Worm (Caenorhabditis elegans) whole organism, L4 larva: ENCODE measurements around the gene F57G4.1.
"Not testable (repeated sequence)": the region's sequence is repeated elsewhere in the genome, so short reads cannot be mapped to it uniquely, and the experiment has no call there.

Source experiments
- D1046.2 ChIP-seq: fragments of 200-800 bp; sonication (Bioruptor generic); IDR thresholded peaks from 2 replicates; pipeline ENCODE4 v1.3.6; 2022; ENCODE audit warnings: missing genetic modification characterization, missing compliant biosample characterization
- F26F4.8 ChIP-seq: fragments of 200-800 bp; sonication (Bioruptor generic); conservative IDR thresholded peaks from 2 replicates; pipeline ENCODE4 v1.3.6; 2022; ENCODE audit warnings: missing genetic modification characterization, missing compliant biosample characterization
- F44E2.7 ChIP-seq: fragments of 200-800 bp; sonication (Bioruptor generic); IDR thresholded peaks from 2 replicates; pipeline ENCODE4 v2.1.2; 2022; ENCODE audit warnings: missing genetic modification characterization, missing compliant biosample characterization
- R02D3.7 ChIP-seq: fragments of 150-350 bp; sonication (generic microtip); optimal IDR thresholded peaks from 3 replicates; lab custom pipeline; 2014; ENCODE audit warnings: missing biosample characterization, missing genetic modification characterization
- T20F7.1 ChIP-seq: fragments of 200-800 bp; sonication (Bioruptor generic); optimal IDR thresholded peaks from 2 replicates; lab custom pipeline; 2018; ENCODE audit warnings: mild to moderate bottlenecking, missing genetic modification characterization, missing compliant biosample characterization
- T26A8.4 ChIP-seq: fragments of 200-800 bp; sonication (Bioruptor generic); IDR thresholded peaks from 2 replicates; pipeline ENCODE4 v1.3.6; 2022; ENCODE audit warnings: missing genetic modification characterization, missing compliant biosample characterization
- Y105C5A.15 ChIP-seq: fragments of 200-800 bp; sonication (Bioruptor generic); IDR thresholded peaks from 2 replicates; pipeline ENCODE4 v1.3.6; 2022; ENCODE audit warnings: missing genetic modification characterization, missing compliant biosample characterization
- aha-1 ChIP-seq: fragments of 150-350 bp; peaks from one replicate; lab custom pipeline; 2014; ENCODE audit warnings: missing biosample characterization, missing genetic modification characterization
- aly-2 ChIP-seq: sonication (generic microtip); optimal IDR thresholded peaks from 2 replicates; lab custom pipeline; 2018; ENCODE audit warnings: missing biosample characterization, missing genetic modification characterization
- attf-4 ChIP-seq: sonication (generic microtip); optimal IDR thresholded peaks from 3 replicates; lab custom pipeline; 2017; ENCODE audit warnings: missing biosample characterization, missing genetic modification characterization
- ceh-28 ChIP-seq: fragments of 150-350 bp; optimal IDR thresholded peaks from 2 replicates; lab custom pipeline; 2014; ENCODE audit warnings: missing biosample characterization, missing genetic modification reagents, missing genetic modification characterization
- ceh-82 ChIP-seq: sonication (generic microtip); optimal IDR thresholded peaks from 2 replicates; lab custom pipeline; 2017; ENCODE audit warnings: missing biosample characterization, missing genetic modification characterization
- ces-1 ChIP-seq: fragments of 150-350 bp; sonication (generic microtip); optimal IDR thresholded peaks from 4 replicates; lab custom pipeline; 2014; ENCODE audit warnings: missing biosample characterization, missing genetic modification reagents, missing genetic modification characterization
- daf-8 ChIP-seq: fragments of 200-800 bp; sonication (Bioruptor generic); IDR thresholded peaks from 2 replicates; pipeline ENCODE4 v1.3.6; 2022; ENCODE audit warnings: missing genetic modification characterization, missing compliant biosample characterization
- dmd-8 ChIP-seq: fragments of 200-800 bp; sonication (Bioruptor generic); IDR thresholded peaks from 2 replicates; pipeline ENCODE4 v1.3.6; 2022; ENCODE audit warnings: missing genetic modification characterization, missing compliant biosample characterization
- dmd-9 ChIP-seq: fragments of 200-800 bp; sonication (Bioruptor generic); IDR thresholded peaks from 2 replicates; pipeline ENCODE4 v1.3.6; 2022; ENCODE audit warnings: missing genetic modification reagents, missing genetic modification characterization, missing compliant biosample characterization
- duxl-1 ChIP-seq: sonication (generic microtip); optimal IDR thresholded peaks from 2 replicates; lab custom pipeline; 2016; ENCODE audit warnings: mild to moderate bottlenecking, missing genetic modification characterization, moderate library complexity, missing compliant biosample characterization; ENCODE audit not compliant: poor library complexity
- dve-1 ChIP-seq: sonication (generic microtip); optimal IDR thresholded peaks from 2 replicates; lab custom pipeline; 2017; ENCODE audit warnings: antibody characterized with exemption, mild to moderate bottlenecking, missing genetic modification characterization, missing compliant biosample characterization; ENCODE audit not compliant: insufficient read depth
- egl-27 ChIP-seq: sonication (generic microtip); optimal IDR thresholded peaks from 3 replicates; lab custom pipeline; 2017; ENCODE audit warnings: missing biosample characterization, missing genetic modification reagents, missing genetic modification characterization
- fkh-10 ChIP-seq: fragments of 150-350 bp; optimal IDR thresholded peaks from 2 replicates; lab custom pipeline; 2014; ENCODE audit warnings: missing biosample characterization, missing genetic modification reagents, missing genetic modification characterization
- hif-1 ChIP-seq, 2 experiments: sonication (generic microtip); optimal IDR thresholded peaks; 2 replicates each; lab custom pipeline; 2016 to 2017; ENCODE audit warnings: missing compliant biosample characterization in 2 of 2, missing genetic modification characterization in 2 of 2, missing genetic modification reagents in 2 of 2, missing genotype in 2 of 2, mild to moderate bottlenecking in 1 of 2
- lin-1 ChIP-seq: fragments of 200-800 bp; sonication (Bioruptor generic); IDR thresholded peaks from 2 replicates; pipeline ENCODE4 v1.3.6; 2022; ENCODE audit warnings: missing genetic modification reagents, missing genetic modification characterization, missing compliant biosample characterization
- lin-13 ChIP-seq: fragments of 150-350 bp; optimal IDR thresholded peaks from 2 replicates; lab custom pipeline; 2014; ENCODE audit warnings: missing biosample characterization, missing genetic modification reagents, missing genetic modification characterization
- lin-15B ChIP-seq: fragments of 150-350 bp; sonication (generic microtip); optimal IDR thresholded peaks from 3 replicates; lab custom pipeline; 2014; ENCODE audit warnings: missing biosample characterization, missing genetic modification characterization
- lin-39 ChIP-seq: fragments of 150-350 bp; optimal IDR thresholded peaks from 2 replicates; lab custom pipeline; 2014; ENCODE audit warnings: missing biosample characterization, missing genetic modification reagents, missing genetic modification characterization
- lir-3 ChIP-seq: sonication (generic microtip); optimal IDR thresholded peaks from 2 replicates; lab custom pipeline; 2016; ENCODE audit warnings: mild to moderate bottlenecking, missing genetic modification characterization, missing compliant biosample characterization
- madf-5 ChIP-seq, 2 experiments: fragments of 200-800 bp; sonication (Bioruptor generic); IDR thresholded peaks; 2 replicates each; pipeline ENCODE4 v1.3.6; 2022; ENCODE audit warnings: missing compliant biosample characterization in 2 of 2, missing genetic modification characterization in 2 of 2
- madf-9 ChIP-seq: fragments of 200-800 bp; sonication (Bioruptor generic); conservative IDR thresholded peaks from 2 replicates; pipeline ENCODE4 v1.3.6; 2022; ENCODE audit warnings: missing genetic modification reagents, missing genetic modification characterization, missing compliant biosample characterization
- mdl-1 ChIP-seq, 2 experiments: fragments of 150-350 bp in 1 of 2; sonication (generic microtip) in 1 of 2; optimal IDR thresholded peaks; 2 replicates each; lab custom pipeline; 2014 to 2017; ENCODE audit warnings: missing biosample characterization in 2 of 2, missing genetic modification characterization in 2 of 2
- mdt-29 ChIP-seq: fragments of 200-800 bp; sonication (Bioruptor generic); IDR thresholded peaks from 2 replicates; pipeline ENCODE4 v1.3.6; 2022; ENCODE audit warnings: missing genetic modification reagents, missing genetic modification characterization, missing compliant biosample characterization
- mep-1 ChIP-seq: fragments of 150-350 bp; sonication (generic microtip); optimal IDR thresholded peaks from 3 replicates; lab custom pipeline; 2014; ENCODE audit warnings: missing biosample characterization, missing genetic modification characterization
- nhr-11 ChIP-seq: fragments of 150-350 bp; optimal IDR thresholded peaks from 2 replicates; lab custom pipeline; 2014; ENCODE audit warnings: missing biosample characterization, missing genetic modification characterization
- nhr-111 ChIP-seq: fragments of 200-800 bp; sonication (Bioruptor generic); optimal IDR thresholded peaks from 2 replicates; lab custom pipeline; 2018; ENCODE audit warnings: mild to moderate bottlenecking, missing genetic modification characterization, missing compliant biosample characterization
- nhr-41 ChIP-seq: fragments of 200-800 bp; sonication (Bioruptor generic); IDR thresholded peaks from 2 replicates; pipeline ENCODE4 v1.3.6; 2022; ENCODE audit warnings: missing genetic modification reagents, missing genetic modification characterization, missing compliant biosample characterization
- nhr-48 ChIP-seq: sonication (generic microtip); optimal IDR thresholded peaks from 2 replicates; lab custom pipeline; 2016; ENCODE audit warnings: mild to moderate bottlenecking, missing genetic modification characterization, missing compliant biosample characterization
- nhr-6 ChIP-seq: fragments of 150-350 bp; optimal IDR thresholded peaks from 2 replicates; lab custom pipeline; 2014; ENCODE audit warnings: missing biosample characterization, missing genetic modification characterization
- nhr-77 ChIP-seq: fragments of 150-350 bp; optimal IDR thresholded peaks from 2 replicates; lab custom pipeline; 2014; ENCODE audit warnings: missing biosample characterization, missing genetic modification characterization
- sdz-12 ChIP-seq: fragments of 200-800 bp; sonication (Bioruptor generic); optimal IDR thresholded peaks from 2 replicates; lab custom pipeline; 2018; ENCODE audit warnings: mild to moderate bottlenecking, missing genetic modification characterization, missing compliant biosample characterization
- set-16 ChIP-seq: fragments of 200-800 bp; sonication (Bioruptor generic); IDR thresholded peaks from 2 replicates; pipeline ENCODE4 v1.3.6; 2022; ENCODE audit warnings: missing genetic modification reagents, missing genetic modification characterization, missing compliant biosample characterization
- skn-1 ChIP-seq: fragments of 150-350 bp; optimal IDR thresholded peaks from 2 replicates; lab custom pipeline; 2014; ENCODE audit warnings: missing biosample characterization, missing genetic modification characterization
- spr-1 ChIP-seq: sonication (generic microtip); optimal IDR thresholded peaks from 2 replicates; lab custom pipeline; 2016; ENCODE audit warnings: mild to moderate bottlenecking, missing genetic modification characterization, missing compliant biosample characterization
- spr-3 ChIP-seq: fragments of 200-800 bp; sonication (Bioruptor generic); optimal IDR thresholded peaks from 2 replicates; lab custom pipeline; 2018; ENCODE audit warnings: mild to moderate bottlenecking, missing genetic modification characterization, missing compliant biosample characterization
- unc-39 ChIP-seq: sonication (generic microtip); optimal IDR thresholded peaks from 2 replicates; lab custom pipeline; 2017; ENCODE audit warnings: missing biosample characterization, missing genetic modification characterization
- vab-7 ChIP-seq: fragments of 200-800 bp; sonication (Bioruptor generic); IDR thresholded peaks from 2 replicates; pipeline ENCODE4 v1.3.6; 2022; ENCODE audit warnings: missing genetic modification reagents, missing genetic modification characterization, missing compliant biosample characterization
- zfp-2 ChIP-seq: sonication (generic microtip); optimal IDR thresholded peaks from 2 replicates; lab custom pipeline; 2016; ENCODE audit warnings: mild to moderate bottlenecking, missing genetic modification characterization, missing compliant biosample characterization

The F57G4.1 gene

DNA sequence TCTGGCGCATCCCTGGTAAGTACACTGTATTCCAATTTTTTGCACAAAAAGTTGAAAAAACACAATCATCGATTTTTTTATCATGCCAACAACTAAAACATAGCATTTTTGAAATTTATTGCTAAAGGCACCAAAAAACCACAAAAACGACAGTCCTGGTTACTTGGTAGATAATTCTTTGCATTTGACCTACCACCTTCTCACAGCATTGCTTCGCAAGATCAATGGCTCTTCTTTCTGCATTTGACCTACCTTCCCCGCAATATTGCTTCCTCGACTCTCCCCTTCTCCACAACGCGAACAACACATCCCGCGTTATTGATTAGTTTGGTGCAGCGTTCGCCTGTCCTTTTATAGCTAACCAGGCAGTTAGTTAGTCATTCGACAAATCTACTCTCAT, 21.8 kb upstream of the F57G4.1 start, which contains the start of gene ztf-25:
ztf-25 (plus strand) TSS at position 301 of the 400 bp plus-strand sequence.
- no peak for TF ChIP-seq aha-1 (tag; lab: Kevin White, UChicago)
- TF ChIP-seq set-16 = no peak
- no peak for TF ChIP-seq nhr-11 (tag; lab: Kevin White, UChicago)
- no peak for TF ChIP-seq sdz-12
- no peak for TF ChIP-seq ceh-28 (tag; lab: Kevin White, UChicago)
- TF ChIP-seq ces-1 (GFP tag; lab: Kevin White, UChicago) = no peak
- no peak for TF ChIP-seq lin-15B (tag; lab: Kevin White, UChicago)
- no peak for TF ChIP-seq vab-7 (GFP tag; lab: Robert Waterston, UW)
- no peak for TF ChIP-seq dmd-9
- no peak for TF ChIP-seq nhr-41
- TF ChIP-seq T20F7.1 (GFP tag; lab: Kevin White, UChicago) = no peak
- TF ChIP-seq madf-9 (GFP tag; lab: Robert Waterston, UW) = no peak
- no peak for TF ChIP-seq spr-3 (GFP tag; lab: Kevin White, UChicago)
- TF ChIP-seq unc-39 (tag; lab: Kevin White, UChicago) = no peak
- no peak for TF ChIP-seq fkh-10 (GFP tag; lab: Kevin White, UChicago)
- no peak for TF ChIP-seq mdl-1 (tag; optimal IDR thresholded peaks at IDR 0.05; lab: Kevin White, UChicago)
- TF ChIP-seq lir-3 (tag; lab: Kevin White, UChicago) = no peak
- no peak for TF ChIP-seq mep-1 (tag; lab: Kevin White, UChicago)
- TF ChIP-seq skn-1 (tag; lab: Kevin White, UChicago) = no peak
- TF ChIP-seq zfp-2 (tag; lab: Kevin White, UChicago) = no peak

DNA sequence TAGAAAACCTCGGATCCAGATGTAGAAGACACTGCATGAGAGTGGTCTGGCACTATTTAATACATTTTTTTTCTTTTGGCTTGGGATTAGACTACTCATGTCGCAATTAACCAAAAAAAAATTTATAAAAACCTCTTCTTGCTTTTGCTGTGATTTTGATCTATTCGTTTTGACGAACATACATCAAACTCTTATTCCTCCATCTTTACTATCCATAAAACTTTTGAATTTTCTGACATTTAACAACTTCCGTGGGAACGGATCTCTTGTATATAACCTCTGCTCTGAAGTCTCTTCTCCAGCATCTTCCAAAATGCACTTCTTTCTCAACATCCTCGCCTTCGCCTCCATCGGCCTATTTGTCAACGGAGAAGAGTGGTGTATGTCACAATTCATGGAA, 17.3 kb upstream of the F57G4.1 start, which contains the start of gene Y6G8.16:
Y6G8.16 (plus strand) TSS at position 301 of the 400 bp plus-strand sequence.
- not testable (repeated sequence) for TF ChIP-seq lin-1 (GFP tag; lab: Robert Waterston, UW); D1046.2 (GFP tag; lab: Robert Waterston, UW); lin-13 (GFP tag; lab: Kevin White, UChicago)

DNA sequence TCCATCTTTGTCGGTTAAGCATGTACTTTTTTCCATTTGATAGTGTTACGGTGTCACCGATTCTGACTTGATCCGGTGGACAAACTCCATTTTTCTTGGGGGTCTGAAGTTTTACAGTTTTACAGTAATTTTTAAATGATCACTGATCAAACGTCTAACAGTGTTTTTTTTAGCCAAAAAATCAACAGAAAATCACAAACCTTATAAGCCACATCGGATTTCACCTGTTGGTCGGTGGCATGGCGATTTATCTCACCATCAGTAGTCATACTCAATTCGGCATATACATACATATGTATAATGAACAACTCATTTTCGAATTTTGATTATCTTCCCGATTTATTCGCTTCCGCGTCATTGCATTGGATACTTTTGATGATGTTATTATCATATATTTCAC, 15.5 kb upstream of the F57G4.1 start, which contains the start of gene srz-91:
srz-91 (plus strand) TSS at position 301 of the 400 bp plus-strand sequence.
- no peak for TF ChIP-seq F44E2.7 (GFP tag; lab: Robert Waterston, UW)
- TF ChIP-seq egl-27 (tag; lab: Kevin White, UChicago) = no peak
- TF ChIP-seq mep-1 (tag; lab: Kevin White, UChicago) = no peak
- no peak for TF ChIP-seq nhr-48 (tag; lab: Kevin White, UChicago)
- TF ChIP-seq set-16 = no peak
- no peak for TF ChIP-seq D1046.2 (GFP tag; lab: Robert Waterston, UW)
- TF ChIP-seq dve-1 = no peak
- TF ChIP-seq T26A8.4 (GFP tag; lab: Robert Waterston, UW) = no peak
- TF ChIP-seq lir-3 (tag; lab: Kevin White, UChicago) = no peak
- no peak for TF ChIP-seq duxl-1 (tag; lab: Kevin White, UChicago)
- no peak for TF ChIP-seq Y105C5A.15 (GFP tag; lab: Robert Waterston, UW)
- TF ChIP-seq F26F4.8 (GFP tag; lab: Robert Waterston, UW) = no peak

DNA sequence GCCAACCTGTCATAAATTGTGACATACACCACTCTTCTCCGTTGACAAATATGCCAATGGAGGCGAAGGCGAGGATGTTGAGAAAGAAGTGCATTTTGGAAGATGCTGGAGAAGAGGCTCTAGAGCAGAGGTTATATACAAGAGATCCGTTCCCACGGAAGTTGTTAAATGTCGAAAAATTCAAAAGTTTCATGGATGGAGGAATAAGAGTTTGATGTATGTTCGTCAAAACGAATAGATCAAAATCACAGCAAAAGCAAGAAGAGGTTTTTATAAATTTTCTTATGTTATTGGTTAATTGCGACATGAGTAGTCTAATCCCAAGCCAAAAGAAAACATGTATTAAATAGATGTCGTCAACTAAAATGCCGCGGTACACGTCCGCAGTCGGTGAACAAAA, 12.8 kb upstream of the F57G4.1 start, which contains the start of gene Y6G8.15:
Y6G8.15 (minus strand) TSS at position 101 of the 400 bp plus-strand sequence.
- not testable (repeated sequence) for TF ChIP-seq R02D3.7 (tag; lab: Kevin White, UChicago); T26A8.4 (GFP tag; lab: Robert Waterston, UW); attf-4 (tag; lab: Kevin White, UChicago)

DNA sequence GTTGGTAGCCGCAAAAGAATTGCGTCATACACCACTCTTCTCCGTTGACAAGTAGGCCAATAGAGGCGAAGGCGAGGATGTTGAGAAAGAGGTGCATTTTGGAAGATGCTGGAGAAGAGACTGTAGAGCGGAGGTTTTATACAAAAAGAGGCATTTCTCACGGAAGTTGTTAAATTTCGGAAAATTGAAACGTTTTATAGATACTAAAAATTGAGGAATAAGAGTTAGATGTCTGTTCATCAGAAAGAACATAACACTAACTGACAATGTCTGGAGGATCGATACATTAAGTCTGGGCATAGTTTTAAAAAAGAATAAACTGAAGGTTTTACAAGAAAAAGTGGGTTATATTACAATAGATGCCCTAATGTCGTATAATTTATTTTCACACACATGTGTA, 9.1 kb upstream of the F57G4.1 start, which contains the start of gene Y6G8.14:
Y6G8.14 (minus strand) TSS at position 101 of the 400 bp plus-strand sequence.
- TF ChIP-seq aly-2 (tag; lab: Kevin White, UChicago) = no peak
- no peak for TF ChIP-seq dmd-8
- TF ChIP-seq madf-5 (GFP tag; IDR thresholded peaks at IDR 0.05; lab: Robert Waterston, UW) = no peak
- TF ChIP-seq attf-4 (tag; lab: Kevin White, UChicago) = no peak
- no peak for TF ChIP-seq lin-39 (tag; lab: Kevin White, UChicago)
- TF ChIP-seq hif-1 (tag; optimal IDR thresholded peaks at IDR 0.05; lab: Kevin White, UChicago) = no peak
- TF ChIP-seq spr-1 (tag; lab: Kevin White, UChicago) = no peak
- no peak for TF ChIP-seq nhr-111 (GFP tag; lab: Kevin White, UChicago)
- TF ChIP-seq mdt-29 = no peak
- no peak for TF ChIP-seq lir-3 (tag; lab: Kevin White, UChicago)
- no peak for TF ChIP-seq madf-9 (GFP tag; lab: Robert Waterston, UW)
- TF ChIP-seq nhr-6 (tag; lab: Kevin White, UChicago) = no peak
- TF ChIP-seq ceh-82 = no peak
- TF ChIP-seq nhr-77 = no peak
- no peak for TF ChIP-seq daf-8 (GFP tag; lab: Robert Waterston, UW)
